Fruit fly (Drosophila melanogaster): Measurements from ENCODE around the gene Cpr97Ea.
A peak's percentile ranks its signal among the peaks of the same experiment; 100 is the strongest.

The Cpr97Ea gene

DNA sequence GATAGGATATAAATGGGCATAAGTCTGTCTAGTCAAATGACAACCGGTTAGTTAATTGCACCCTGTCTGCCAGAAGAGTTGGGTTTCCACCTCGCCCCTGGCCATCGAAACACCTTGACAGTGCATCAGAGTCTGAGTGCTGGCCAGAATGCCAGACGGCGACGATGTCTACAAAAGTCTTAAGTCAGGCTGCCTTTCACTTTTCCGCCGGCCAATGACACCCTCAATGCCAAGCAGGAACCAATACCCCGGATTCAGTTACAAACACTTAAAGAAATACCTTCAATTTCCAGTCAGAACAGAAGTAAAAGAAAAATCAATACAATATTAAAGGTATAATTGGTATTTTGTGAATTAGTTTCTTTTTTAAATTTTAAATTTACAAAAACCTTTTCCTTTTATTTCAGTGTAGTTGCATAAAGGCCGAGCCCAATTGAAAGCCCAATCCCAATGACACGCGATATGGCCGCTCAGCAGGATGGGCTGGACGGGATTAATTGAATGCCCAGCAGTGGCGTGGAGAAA lies 3.0 kb downstream of the Cpr97Ea start:
- peak; percentile 54 for TF ChIP-seq CG17806 (tag; optimal IDR thresholded peaks at IDR 0.05)
- peak; percentile 25; the same call in 1 of the 2 replicates for TF ChIP-seq CG32121 (GFP tag; IDR thresholded peaks at IDR 0.05)
- TF ChIP-seq gl (tag; optimal IDR thresholded peaks at IDR 0.05): peak; percentile 11
- no peak for TF ChIP-seq CG34367 (tag; optimal IDR thresholded peaks at IDR 0.05)
- no peak for TF ChIP-seq D1 (tag; optimal IDR thresholded peaks at IDR 0.05)
- no peak for TF ChIP-seq Snoo (tag; optimal IDR thresholded peaks at IDR 0.05)
- peak; percentile 62 for TF ChIP-seq Pif1A (GFP tag; optimal IDR thresholded peaks at IDR 0.05)
- peak; percentile 74 for TF ChIP-seq CG8159 (tag; optimal IDR thresholded peaks at IDR 0.05)
- TF ChIP-seq Ets98B (GFP tag; IDR thresholded peaks at IDR 0.05): 0 out of 2 replicates have a peak, but pooled peaks have one; percentile 10
- TF ChIP-seq CG10348 (GFP tag; IDR thresholded peaks at IDR 0.05): no peak
- peak; percentile 6 for TF ChIP-seq CG8301 (tag; optimal IDR thresholded peaks at IDR 0.05)
- TF ChIP-seq CG4496 (GFP tag; IDR thresholded peaks at IDR 0.05): peak; percentile 70; the same call in 2 of the 3 replicates
- peak; percentile 18 for TF ChIP-seq CG9948 (tag; optimal IDR thresholded peaks at IDR 0.05)
- no peak for TF ChIP-seq Pif1B (GFP tag; optimal IDR thresholded peaks at IDR 0.05)
- TF ChIP-seq CG12605 (GFP tag; IDR thresholded peaks at IDR 0.05): peak; percentile 62
- peak; percentile 42 for TF ChIP-seq CG14655 (GFP tag; optimal IDR thresholded peaks at IDR 0.05)
- no peak for TF ChIP-seq CG15710 (tag; optimal IDR thresholded peaks at IDR 0.05)
- TF ChIP-seq CG13204 (GFP tag; optimal IDR thresholded peaks at IDR 0.05): no peak
- TF ChIP-seq fd96Ca (GFP tag; IDR thresholded peaks at IDR 0.05): no peak
- TF ChIP-seq rn (GFP tag; IDR thresholded peaks at IDR 0.05): no peak
- TF ChIP-seq EcR (GFP tag; optimal IDR thresholded peaks at IDR 0.05): peak; percentile 91

DNA sequence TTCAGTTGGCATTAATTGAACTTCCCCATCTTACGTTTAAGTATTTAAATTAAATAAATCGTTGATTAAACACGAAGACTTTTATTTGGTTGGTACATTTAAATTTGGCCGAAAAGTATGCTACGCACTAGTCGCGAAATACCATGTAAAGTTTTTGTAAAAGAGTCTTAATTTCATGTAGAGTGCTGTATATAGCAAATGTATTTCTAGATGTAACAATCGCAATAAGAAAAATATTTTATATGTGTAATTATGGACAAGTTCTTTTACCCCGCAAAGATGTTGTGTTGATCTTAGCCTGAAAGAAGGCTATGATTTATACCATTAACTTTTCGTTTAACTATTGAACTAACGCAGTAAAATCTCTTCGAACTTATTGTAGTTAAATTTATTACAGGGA lies 4.8 kb downstream of the Cpr97Ea start:
- TF ChIP-seq gl (tag; optimal IDR thresholded peaks at IDR 0.05) (no peak), rn (GFP tag; IDR thresholded peaks at IDR 0.05) (no peak), CG17806 (tag; optimal IDR thresholded peaks at IDR 0.05) (no peak), D1 (tag; optimal IDR thresholded peaks at IDR 0.05) (no peak), CG8301 (tag; optimal IDR thresholded peaks at IDR 0.05) (no peak), CG34367 (tag; optimal IDR thresholded peaks at IDR 0.05) (no peak), Snoo (tag; optimal IDR thresholded peaks at IDR 0.05) (no peak), CG13204 (GFP tag; optimal IDR thresholded peaks at IDR 0.05) (no peak), CG15710 (tag; optimal IDR thresholded peaks at IDR 0.05) (no peak), CG9948 (tag; optimal IDR thresholded peaks at IDR 0.05) (no peak), CG32121 (GFP tag; IDR thresholded peaks at IDR 0.05) (no peak), Pif1A (GFP tag; optimal IDR thresholded peaks at IDR 0.05) (no peak), CG12605 (GFP tag; IDR thresholded peaks at IDR 0.05) (no peak), Ets98B (GFP tag; IDR thresholded peaks at IDR 0.05) (no peak), CG10348 (GFP tag; IDR thresholded peaks at IDR 0.05) (no peak), CG4496 (GFP tag; IDR thresholded peaks at IDR 0.05) (no peak), Pif1B (GFP tag; optimal IDR thresholded peaks at IDR 0.05) (no peak)

DNA sequence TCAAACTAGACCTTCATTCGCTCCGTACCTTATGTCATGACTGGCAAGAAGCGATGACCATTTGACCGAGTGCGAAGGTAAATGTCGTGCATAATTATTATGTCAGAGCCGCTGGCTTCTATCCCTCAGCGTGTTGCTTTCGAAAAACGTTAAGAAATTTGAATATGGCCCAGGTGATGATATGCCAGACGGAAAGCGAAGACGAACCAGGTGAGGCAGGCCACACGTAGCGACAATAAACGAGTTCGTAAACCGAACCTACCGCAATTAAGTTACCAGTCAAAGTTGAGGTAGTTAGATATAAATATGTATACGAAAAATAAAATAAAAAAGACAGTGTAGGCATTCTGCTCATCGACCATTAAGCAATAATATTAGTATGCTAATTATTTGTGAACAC lies 11.0 kb downstream of the Cpr97Ea start:
- TF ChIP-seq Pif1B (GFP tag; optimal IDR thresholded peaks at IDR 0.05) (no peak), CG32121 (GFP tag; IDR thresholded peaks at IDR 0.05) (no peak), CG17806 (tag; optimal IDR thresholded peaks at IDR 0.05) (no peak), rn (GFP tag; IDR thresholded peaks at IDR 0.05) (no peak), CG10348 (GFP tag; IDR thresholded peaks at IDR 0.05) (no peak), CG4496 (GFP tag; IDR thresholded peaks at IDR 0.05) (no peak), Ets98B (GFP tag; IDR thresholded peaks at IDR 0.05) (no peak), CG34367 (tag; optimal IDR thresholded peaks at IDR 0.05) (no peak), CG13204 (GFP tag; optimal IDR thresholded peaks at IDR 0.05) (no peak)

DNA sequence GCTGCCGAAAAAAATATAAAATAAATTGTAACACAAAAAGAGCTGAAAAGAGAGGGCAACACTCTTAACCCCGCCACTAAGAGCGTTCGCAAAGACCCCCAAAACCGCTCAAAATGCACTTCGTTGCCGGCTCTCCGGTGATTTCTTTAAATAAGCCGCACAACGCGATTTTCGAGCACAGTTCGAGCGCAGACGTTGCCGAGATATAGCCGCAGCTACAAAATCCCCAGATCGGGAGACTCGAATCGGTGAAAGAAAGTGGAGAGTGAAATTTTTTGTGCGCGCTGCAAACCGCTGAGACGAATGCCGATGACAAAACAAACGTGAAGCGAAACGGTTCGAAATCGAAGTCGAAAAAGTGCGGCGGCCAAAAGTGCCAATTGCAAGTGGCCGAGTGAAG lies 11.9 kb downstream of the Cpr97Ea start, which contains the start of gene CG14257:
Gene CG14257, plus strand, starts transcription at position 177 of the 400 bp plus-strand sequence.
- TF ChIP-seq EcR (GFP tag; optimal IDR thresholded peaks at IDR 0.05) (no peak), CG15710 (tag; optimal IDR thresholded peaks at IDR 0.05) (no peak), Ets98B (GFP tag; IDR thresholded peaks at IDR 0.05) (no peak; the same call in 1 of the 2 replicates), CG14655 (GFP tag; optimal IDR thresholded peaks at IDR 0.05) (no peak), CG10348 (GFP tag; IDR thresholded peaks at IDR 0.05) (no peak), Pif1A (GFP tag; optimal IDR thresholded peaks at IDR 0.05) (no peak), CG8159 (tag; optimal IDR thresholded peaks at IDR 0.05) (no peak), Pif1B (GFP tag; optimal IDR thresholded peaks at IDR 0.05) (no peak), CG17806 (tag; optimal IDR thresholded peaks at IDR 0.05) (no peak), CG9948 (tag; optimal IDR thresholded peaks at IDR 0.05) (no peak), D1 (tag; optimal IDR thresholded peaks at IDR 0.05) (no peak), CG4496 (GFP tag; IDR thresholded peaks at IDR 0.05) (0 out of 3 replicates have a peak, but pooled peaks have one; percentile 34), gl (tag; optimal IDR thresholded peaks at IDR 0.05) (no peak), CG8301 (tag; optimal IDR thresholded peaks at IDR 0.05) (no peak), CG12605 (GFP tag; IDR thresholded peaks at IDR 0.05) (0 out of 2 replicates have a peak, but pooled peaks have one; percentile 34)

DNA sequence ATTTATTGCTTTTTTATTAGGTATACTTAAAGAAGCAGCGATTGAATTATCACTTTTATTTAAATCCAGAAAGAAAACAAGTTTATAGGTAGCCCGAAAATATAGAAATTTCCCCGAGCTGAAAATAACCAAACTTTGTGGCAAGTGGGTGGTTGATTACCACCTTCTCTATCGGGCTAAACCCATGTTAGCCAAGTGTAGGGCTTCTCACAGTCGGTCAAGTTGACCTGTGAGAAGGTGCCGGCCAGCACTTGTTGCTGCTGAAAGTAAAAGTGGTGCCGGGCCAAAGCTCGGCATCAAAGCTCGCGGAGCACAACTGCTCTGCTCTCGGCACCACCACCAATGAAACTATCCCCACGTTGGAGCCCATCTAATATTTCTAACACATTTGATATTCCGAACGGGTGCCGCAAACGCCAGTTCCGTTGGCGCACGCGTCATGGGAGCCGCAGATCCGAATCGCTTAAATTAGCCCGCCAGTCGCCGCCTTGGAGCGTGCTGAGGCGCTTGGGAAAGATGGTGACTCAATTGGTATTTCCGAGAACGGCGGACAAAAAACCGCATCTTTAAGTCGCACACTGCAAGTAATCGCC lies 16.6 kb downstream of the Cpr97Ea start:
- TF ChIP-seq CG4496 (GFP tag; IDR thresholded peaks at IDR 0.05) (peak; percentile 47; the same call in 1 of the 3 replicates), CG32121 (GFP tag; IDR thresholded peaks at IDR 0.05) (peak; percentile 55; the same call in 1 of the 2 replicates), CG9948 (tag; optimal IDR thresholded peaks at IDR 0.05) (no peak), Ets98B (GFP tag; IDR thresholded peaks at IDR 0.05) (peak; percentile 17; the same call in 1 of the 2 replicates), CG10348 (GFP tag; IDR thresholded peaks at IDR 0.05) (no peak)

Measured in whole organism, pupa.